Worm (Caenorhabditis elegans) whole organism, L4 larva: ENCODE results near the gene M106.3.

Source experiments
- F49E8.2 ChIP-seq: sonication (generic microtip); optimal IDR thresholded peaks from 2 replicates; lab custom pipeline; 2016; ENCODE audit warnings: missing compliant biosample characterization, mild to moderate bottlenecking, missing genetic modification characterization, borderline replicate concordance
- ZK546.5 ChIP-seq, 2 experiments: sonication (generic microtip); optimal IDR thresholded peaks; 2 replicates each; lab custom pipeline; 2017; ENCODE audit warnings: missing biosample characterization in 2 of 2, missing genetic modification characterization in 2 of 2
- attf-4 ChIP-seq: sonication (generic microtip); optimal IDR thresholded peaks from 3 replicates; lab custom pipeline; 2017; ENCODE audit warnings: missing biosample characterization, missing genetic modification characterization
- hlh-30 ChIP-seq: sonication (generic microtip); optimal IDR thresholded peaks from 2 replicates; lab custom pipeline; 2017; ENCODE audit warnings: antibody characterized with exemption, mild to moderate bottlenecking, missing genetic modification characterization, missing compliant biosample characterization; ENCODE audit not compliant: insufficient read depth
- madf-5 ChIP-seq, 2 experiments: fragments of 200-800 bp; sonication (Bioruptor generic); IDR thresholded peaks; 2 replicates each; pipeline ENCODE4 v1.3.6; 2022; ENCODE audit warnings: missing compliant biosample characterization in 2 of 2, missing genetic modification characterization in 2 of 2
- madf-9 ChIP-seq: fragments of 200-800 bp; sonication (Bioruptor generic); conservative IDR thresholded peaks from 2 replicates; pipeline ENCODE4 v1.3.6; 2022; ENCODE audit warnings: missing genetic modification reagents, missing genetic modification characterization, missing compliant biosample characterization
- unc-130 ChIP-seq: sonication (generic microtip); optimal IDR thresholded peaks from 2 replicates; lab custom pipeline; 2016; ENCODE audit warnings: missing genetic modification reagents, missing genetic modification characterization, missing compliant biosample characterization
- unc-62 ChIP-seq, 3 experiments: fragments of 150-350 bp in 1 of 3; sonication (generic microtip); optimal IDR thresholded peaks in 2 of 3; peaks in 1 of 3; 1 replicate in 1 of 3; 2 replicates in 2 of 3; lab custom pipeline; 2014 to 2017; ENCODE audit warnings: missing biosample characterization in 3 of 3, missing genetic modification characterization in 3 of 3, missing genetic modification reagents in 3 of 3, missing genotype in 1 of 3
- ztf-7 ChIP-seq: fragments of 150-350 bp; optimal IDR thresholded peaks from 2 replicates; lab custom pipeline; 2014; ENCODE audit warnings: missing biosample characterization, missing genetic modification characterization

ce11 chrII:10859359-10859758, 1.4 kb downstream of the M106.3 start:
- TF ChIP-seq ztf-7 (tag; lab: Kevin White, UChicago), result no peak
- TF ChIP-seq unc-62 (GFP tag; optimal IDR thresholded peaks at IDR 0.05 in 1 of 2; lab: Kevin White, UChicago), result no peak
- no peak for TF ChIP-seq unc-62 (tag; optimal IDR thresholded peaks at IDR 0.05; lab: Kevin White, UChicago)
- TF ChIP-seq unc-130 (GFP tag; lab: Kevin White, UChicago), result no peak
- no peak for TF ChIP-seq attf-4 (tag; lab: Kevin White, UChicago)
- TF ChIP-seq ZK546.5 (tag; optimal IDR thresholded peaks at IDR 0.05; lab: Kevin White, UChicago), result no peak
- no peak for TF ChIP-seq hlh-30 (tag; lab: Kevin White, UChicago)
- no peak for TF ChIP-seq F49E8.2 (tag; lab: Kevin White, UChicago)
- TF ChIP-seq madf-5 (GFP tag; IDR thresholded peaks at IDR 0.05; lab: Robert Waterston, UW), result no peak
- TF ChIP-seq madf-9 (GFP tag; lab: Robert Waterston, UW), result no peak
